Fruit fly (Drosophila melanogaster) whole organism, embryonic: ENCODE measurements around the gene PRL-1.

Experiments
- Atf3 ChIP-seq: fragments of 200-800 bp; sonication (Bioruptor generic); optimal IDR thresholded peaks from 3 replicates; lab custom pipeline; 2016; ENCODE audit warnings: missing biosample characterization, missing genetic modification characterization
- Blimp-1 ChIP-seq: fragments of 200-800 bp; sonication (Bioruptor generic); optimal IDR thresholded peaks from 3 replicates; lab custom pipeline; 2018; ENCODE audit warnings: missing biosample characterization, missing genetic modification characterization, mild to moderate bottlenecking, moderate library complexity, missing genetic modification reagents
- C15 ChIP-seq: fragments of 200-800 bp; sonication (Bioruptor generic); IDR thresholded peaks from 3 replicates; pipeline ENCODE4 v1.3.6; 2022; ENCODE audit warnings: missing biosample characterization, missing genetic modification characterization
- CG10267 ChIP-seq: fragments of 200-800 bp; sonication (Bioruptor generic); optimal IDR thresholded peaks from 2 replicates; lab custom pipeline; 2018; ENCODE audit warnings: missing biosample characterization, mild to moderate bottlenecking, missing genetic modification characterization, moderate library complexity
- CG10431 ChIP-seq: fragments of 200-800 bp; sonication (Bioruptor generic); optimal IDR thresholded peaks from 3 replicates; lab custom pipeline; 2018; ENCODE audit warnings: missing biosample characterization, mild to moderate bottlenecking, missing genetic modification characterization
- CG12219 ChIP-seq: fragments of 200-800 bp; sonication (Bioruptor generic); optimal IDR thresholded peaks from 3 replicates; lab custom pipeline; 2018; ENCODE audit warnings: missing biosample characterization, mild to moderate bottlenecking, missing genetic modification characterization
- CG12659 ChIP-seq: fragments of 200-800 bp; sonication (Bioruptor generic); optimal IDR thresholded peaks from 3 replicates; lab custom pipeline; 2017; ENCODE audit warnings: mild to moderate bottlenecking, missing biosample characterization, missing genetic modification reagents, missing genetic modification characterization
- CG13775 ChIP-seq: fragments of 200-800 bp; sonication (Bioruptor generic); optimal IDR thresholded peaks from 3 replicates; lab custom pipeline; 2017; ENCODE audit warnings: missing biosample characterization, mild to moderate bottlenecking, missing genetic modification characterization
- CG14014 ChIP-seq: fragments of 200-800 bp; sonication (Bioruptor generic); IDR thresholded peaks from 2 replicates; pipeline ENCODE4 v1.3.6; 2022; ENCODE audit warnings: missing biosample characterization, missing genetic modification characterization
- CG1529 ChIP-seq: fragments of 200-800 bp; sonication (Bioruptor generic); optimal IDR thresholded peaks from 3 replicates; lab custom pipeline; 2018; ENCODE audit warnings: missing biosample characterization, missing genetic modification characterization
- CG15514 ChIP-seq: fragments of 200-800 bp; sonication (Bioruptor generic); optimal IDR thresholded peaks from 3 replicates; lab custom pipeline; 2017; ENCODE audit warnings: missing biosample characterization, missing genetic modification characterization, mild to moderate bottlenecking, moderate library complexity, missing genetic modification reagents
- CG1603 ChIP-seq: fragments of 200-800 bp; sonication (Bioruptor generic); optimal IDR thresholded peaks from 2 replicates; lab custom pipeline; 2019; ENCODE audit warnings: missing biosample characterization, mild to moderate bottlenecking, missing genetic modification characterization, moderate library complexity
- CG17361 ChIP-seq: fragments of 200-800 bp; sonication (Bioruptor generic); IDR thresholded peaks from 3 replicates; pipeline ENCODE4 v1.3.6; 2022; ENCODE audit warnings: missing biosample characterization, missing genetic modification characterization
- CG2120 ChIP-seq: fragments of 200-800 bp; sonication (Bioruptor generic); optimal IDR thresholded peaks from 3 replicates; lab custom pipeline; 2016; ENCODE audit warnings: missing biosample characterization, missing genetic modification characterization
- CG33213 ChIP-seq: fragments of 200-800 bp; sonication (Bioruptor generic); optimal IDR thresholded peaks from 3 replicates; lab custom pipeline; 2016; ENCODE audit warnings: missing biosample characterization, missing genetic modification characterization
- CG4617 ChIP-seq: fragments of 200-800 bp; sonication (Bioruptor generic); optimal IDR thresholded peaks from 3 replicates; lab custom pipeline; 2016; ENCODE audit warnings: missing biosample characterization, missing genetic modification characterization, borderline replicate concordance
- CG4820 ChIP-seq: fragments of 200-800 bp; sonication (Bioruptor generic); optimal IDR thresholded peaks from 3 replicates; lab custom pipeline; 2016; ENCODE audit warnings: missing biosample characterization, missing genetic modification characterization
- CG6765 ChIP-seq: fragments of 200-800 bp; sonication (Bioruptor generic); optimal IDR thresholded peaks from 3 replicates; lab custom pipeline; 2017; ENCODE audit warnings: missing biosample characterization, mild to moderate bottlenecking, missing genetic modification characterization
- CG8290 ChIP-seq, 3 experiments: fragments of 200-800 bp; sonication (Bioruptor generic); optimal IDR thresholded peaks; 2 replicates each; lab custom pipeline; 2016 to 2019; ENCODE audit warnings: missing biosample characterization in 3 of 3, missing genetic modification characterization in 3 of 3, mild to moderate bottlenecking in 2 of 3, moderate library complexity in 1 of 3
- CG8944 ChIP-seq: fragments of 200-800 bp; sonication (Bioruptor generic); optimal IDR thresholded peaks from 3 replicates; lab custom pipeline; 2016; ENCODE audit warnings: missing biosample characterization, missing genetic modification characterization
- CG9817 ChIP-seq: fragments of 200-800 bp; sonication (Bioruptor generic); optimal IDR thresholded peaks from 2 replicates; lab custom pipeline; 2018; ENCODE audit warnings: missing biosample characterization, mild to moderate bottlenecking, missing genetic modification characterization, moderate library complexity
- Dip3 ChIP-seq: fragments of 200-800 bp; sonication (Bioruptor generic); optimal IDR thresholded peaks from 3 replicates; lab custom pipeline; 2016; ENCODE audit warnings: missing biosample characterization, missing genetic modification characterization
- E2f1 ChIP-seq: fragments of 200-800 bp; sonication (Bioruptor generic); IDR thresholded peaks from 2 replicates; pipeline ENCODE4 v1.3.6; 2022; ENCODE audit warnings: missing biosample characterization, missing genetic modification characterization
- Fer3 ChIP-seq: fragments of 200-800 bp; sonication (Bioruptor generic); optimal IDR thresholded peaks from 2 replicates; lab custom pipeline; 2018; ENCODE audit warnings: missing biosample characterization, mild to moderate bottlenecking, missing genetic modification characterization, moderate library complexity
- Hsf ChIP-seq: fragments of 200-800 bp; sonication (Bioruptor generic); optimal IDR thresholded peaks from 3 replicates; lab custom pipeline; 2016; ENCODE audit warnings: missing biosample characterization, missing genetic modification characterization
- MBD-R2 ChIP-seq: fragments of 200-800 bp; sonication (Bioruptor generic); IDR thresholded peaks from 2 replicates; pipeline ENCODE4 v1.3.6; 2022; ENCODE audit warnings: missing biosample characterization, missing genetic modification characterization
- Max ChIP-seq: fragments of 200-800 bp; sonication (Bioruptor generic); optimal IDR thresholded peaks from 2 replicates; lab custom pipeline; 2016; ENCODE audit warnings: missing biosample characterization, mild to moderate bottlenecking, missing genetic modification characterization
- Med ChIP-seq: fragments of 200-800 bp; sonication (Bioruptor generic); peaks from one replicate; lab custom pipeline; 2016; ENCODE audit warnings: missing biosample characterization, missing genetic modification characterization, mild to moderate bottlenecking, inconsistent platforms, moderate library complexity
- NK7.1 ChIP-seq: fragments of 200-800 bp; sonication (Bioruptor generic); optimal IDR thresholded peaks from 3 replicates; lab custom pipeline; 2016; ENCODE audit warnings: missing biosample characterization, missing genetic modification characterization
- PHDP ChIP-seq: fragments of 200-800 bp; sonication (Bioruptor generic); optimal IDR thresholded peaks from 3 replicates; lab custom pipeline; 2018; ENCODE audit warnings: missing biosample characterization, mild to moderate bottlenecking, missing genetic modification characterization, moderate library complexity
- Rfx ChIP-seq: fragments of 200-800 bp; sonication (Bioruptor generic); IDR thresholded peaks from 2 replicates; pipeline ENCODE4 v1.3.6; 2022; ENCODE audit warnings: missing biosample characterization, missing genetic modification characterization
- Spps ChIP-seq: fragments of 200-800 bp; sonication (Bioruptor generic); optimal IDR thresholded peaks from 2 replicates; lab custom pipeline; 2018; ENCODE audit warnings: missing biosample characterization, mild to moderate bottlenecking, missing genetic modification characterization
- cad ChIP-seq: fragments of >200 bp; optimal IDR thresholded peaks from 2 replicates; lab custom pipeline; 2017; ENCODE audit warnings: missing biosample characterization, missing genetic modification characterization
- ci ChIP-seq: fragments of 200-800 bp; sonication (Bioruptor generic); IDR thresholded peaks from 3 replicates; pipeline ENCODE4 v1.3.6; 2022; ENCODE audit warnings: missing biosample characterization, missing genetic modification characterization
- croc ChIP-seq: fragments of 200-800 bp; sonication (Bioruptor generic); conservative IDR thresholded peaks from 3 replicates; pipeline ENCODE4 v1.3.6; 2022; ENCODE audit warnings: missing biosample characterization, missing genetic modification characterization
- dmrt11E ChIP-seq: fragments of 200-800 bp; sonication (Bioruptor generic); optimal IDR thresholded peaks from 3 replicates; lab custom pipeline; 2018; ENCODE audit warnings: missing biosample characterization, mild to moderate bottlenecking, missing genetic modification characterization, moderate library complexity
- gce ChIP-seq: fragments of 200-800 bp; sonication (Bioruptor generic); IDR thresholded peaks from 3 replicates; pipeline ENCODE4 v1.3.6; 2022; ENCODE audit warnings: missing biosample characterization, missing genetic modification characterization
- gem ChIP-seq: fragments of 200-800 bp; sonication (Bioruptor generic); optimal IDR thresholded peaks from 2 replicates; lab custom pipeline; 2019; ENCODE audit warnings: missing biosample characterization, mild to moderate bottlenecking, missing genetic modification characterization, moderate library complexity
- gfzf ChIP-seq: fragments of 200-800 bp; sonication (Bioruptor generic); optimal IDR thresholded peaks from 2 replicates; lab custom pipeline; 2016; ENCODE audit warnings: missing biosample characterization, mild to moderate bottlenecking, missing genetic modification characterization, moderate library complexity
- jing ChIP-seq: fragments of 200-800 bp; sonication (Bioruptor generic); optimal IDR thresholded peaks from 2 replicates; lab custom pipeline; 2018; ENCODE audit warnings: missing biosample characterization, mild to moderate bottlenecking, missing genetic modification characterization
- ken ChIP-seq: fragments of 200-800 bp; sonication (Bioruptor generic); IDR thresholded peaks from 3 replicates; pipeline ENCODE4 v1.3.6; 2022; ENCODE audit warnings: missing biosample characterization, missing genetic modification characterization
- lilli ChIP-seq: fragments of 200-800 bp; sonication (Bioruptor generic); optimal IDR thresholded peaks from 3 replicates; lab custom pipeline; 2016; ENCODE audit warnings: missing biosample characterization, missing genetic modification characterization
- org-1 ChIP-seq: fragments of 200-800 bp; sonication (Bioruptor generic); optimal IDR thresholded peaks from 2 replicates; lab custom pipeline; 2017; ENCODE audit warnings: missing biosample characterization, missing genetic modification characterization
- pho ChIP-seq: fragments of 200-800 bp; sonication (Bioruptor generic); optimal IDR thresholded peaks from 2 replicates; lab custom pipeline; 2016; ENCODE audit warnings: missing biosample characterization, missing genetic modification characterization
- pzg ChIP-seq: fragments of 200-800 bp; sonication (Bioruptor generic); optimal IDR thresholded peaks from 3 replicates; lab custom pipeline; 2018; ENCODE audit warnings: missing biosample characterization, mild to moderate bottlenecking, missing genetic modification characterization, moderate library complexity
- ro ChIP-seq: fragments of 200-800 bp; sonication (Bioruptor generic); IDR thresholded peaks from 2 replicates; pipeline ENCODE4 v1.3.6; 2022; ENCODE audit warnings: missing biosample characterization, missing genetic modification characterization
- run ChIP-seq: fragments of 200-800 bp; sonication (Bioruptor generic); optimal IDR thresholded peaks from 3 replicates; lab custom pipeline; 2018; ENCODE audit warnings: missing biosample characterization, mild to moderate bottlenecking, missing genetic modification characterization
- scrt ChIP-seq: fragments of 200-800 bp; sonication (Bioruptor generic); optimal IDR thresholded peaks from 2 replicates; lab custom pipeline; 2018; ENCODE audit warnings: missing biosample characterization, mild to moderate bottlenecking, missing genetic modification characterization, moderate library complexity
- sqz ChIP-seq: fragments of 200-800 bp; sonication (Bioruptor generic); optimal IDR thresholded peaks from 3 replicates; lab custom pipeline; 2018; ENCODE audit warnings: missing biosample characterization, mild to moderate bottlenecking, missing genetic modification characterization
- tgo ChIP-seq: fragments of 200-800 bp; sonication (Bioruptor generic); IDR thresholded peaks from 3 replicates; pipeline ENCODE4 v1.3.6; 2022; ENCODE audit warnings: missing biosample characterization, missing genetic modification characterization
- twi ChIP-seq: fragments of 200-800 bp; optimal IDR thresholded peaks from 2 replicates; lab custom pipeline; 2019; ENCODE audit warnings: missing biosample characterization, mild to moderate bottlenecking, missing genetic modification characterization, moderate library complexity

PRL-1 gene

DNA sequence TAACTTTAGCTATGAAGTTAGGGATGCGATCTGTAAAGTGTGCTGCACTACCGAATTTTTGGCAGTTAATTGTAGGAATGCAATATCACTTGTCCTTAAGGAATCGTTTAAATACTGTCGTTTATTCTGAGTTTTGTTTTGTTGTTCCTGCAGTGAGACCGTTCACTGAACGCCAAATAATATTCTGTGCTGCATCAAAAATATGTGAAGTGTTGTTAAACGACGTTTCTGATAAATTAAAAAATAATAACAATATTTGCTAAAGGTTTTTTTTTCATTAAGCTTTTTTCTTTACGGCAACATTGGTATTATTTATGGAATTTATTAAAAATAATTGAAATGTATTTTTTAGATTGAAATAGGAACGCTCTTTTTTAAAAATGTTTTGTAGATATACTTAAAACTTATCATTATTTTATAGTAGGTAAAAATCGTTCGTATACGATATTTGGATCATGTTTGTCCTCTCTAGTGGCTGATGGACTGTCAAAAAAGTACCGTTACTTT is 45.4 kb upstream of the PRL-1 start, which contains the start of gene GMF (continued):
- TF ChIP-seq CG4617 (GFP tag; lab: Kevin White, UChicago) (peak; percentile 64), CG12219 (GFP tag; lab: Kevin White, UChicago) (no peak), CG17361 (peak; percentile 78; the same call in 2 of the 3 replicates), jing (GFP tag; lab: Kevin White, UChicago) (no peak), tgo (GFP tag; lab: Robert Waterston, UW) (no peak), sqz (no peak), gem (tag; lab: Kevin White, UChicago) (peak; percentile 74), CG10267 (tag; lab: Kevin White, UChicago) (peak; percentile 97), cad (no peak), twi (tag; lab: Kevin White, UChicago) (peak; percentile 6), CG10431 (GFP tag; lab: Kevin White, UChicago) (no peak), CG14014 (GFP tag; lab: Robert Waterston, UW) (no peak), CG4820 (GFP tag; lab: Kevin White, UChicago) (peak; percentile 21), CG2120 (GFP tag; lab: Kevin White, UChicago) (peak; percentile 41), CG9817 (tag; lab: Kevin White, UChicago) (peak; percentile 35), gce (GFP tag; lab: Robert Waterston, UW) (no peak), Max (GFP tag; lab: Kevin White, UChicago) (peak; percentile 46), MBD-R2 (GFP tag; lab: Robert Waterston, UW) (peak; percentile 65), scrt (GFP tag; lab: Kevin White, UChicago) (no peak), Med (peak; percentile 63), ken (GFP tag; lab: Robert Waterston, UW) (no peak), lilli (GFP tag; lab: Kevin White, UChicago) (peak; percentile 45), Fer3 (tag; lab: Kevin White, UChicago) (peak; percentile 20), CG6765 (GFP tag; lab: Kevin White, UChicago) (no peak), Dip3 (no peak), CG12659 (GFP tag; lab: Kevin White, UChicago) (peak; percentile 67), Atf3 (GFP tag; lab: Kevin White, UChicago) (no peak), CG1603 (tag; lab: Kevin White, UChicago) (no peak), Rfx (GFP tag; lab: Robert Waterston, UW) (peak; percentile 52), Spps (tag; lab: Kevin White, UChicago) (no peak), Hsf (GFP tag; lab: Kevin White, UChicago) (peak; percentile 25), CG1529 (GFP tag; lab: Kevin White, UChicago) (no peak), run (tag; lab: Kevin White, UChicago) (no peak), CG8290 (GFP tag; optimal IDR thresholded peaks at IDR 0.05; lab: Kevin White, UChicago) (peak; percentile 41), CG8290 (tag; optimal IDR thresholded peaks at IDR 0.05; lab: Kevin White, UChicago) (no peak), CG13775 (GFP tag; lab: Kevin White, UChicago) (no peak), ro (no peak), pho (GFP tag; lab: Kevin White, UChicago) (peak; percentile 12), CG15514 (GFP tag; lab: Kevin White, UChicago) (peak; percentile 47), CG33213 (GFP tag; lab: Kevin White, UChicago) (no peak), ci (GFP tag; lab: Robert Waterston, UW) (no peak), croc (GFP tag; lab: Robert Waterston, UW) (no peak), C15 (GFP tag; lab: Robert Waterston, UW) (no peak), Blimp-1 (GFP tag; lab: Kevin White, UChicago) (no peak), pzg (GFP tag; lab: Kevin White, UChicago) (peak; percentile 60), PHDP (tag; lab: Kevin White, UChicago) (peak; percentile 6), dmrt11E (tag; lab: Kevin White, UChicago) (peak; percentile 60), E2f1 (GFP tag; lab: Robert Waterston, UW) (no peak), NK7.1 (no peak), gfzf (peak; percentile 78), org-1 (GFP tag; lab: Kevin White, UChicago) (no peak), CG8944 (no peak)
